Worm (Caenorhabditis elegans): ENCODE data around the gene rrp-1.
A peak's percentile ranks its signal among the peaks of the same experiment; 100 is the strongest.

Gene rrp-1

DNA sequence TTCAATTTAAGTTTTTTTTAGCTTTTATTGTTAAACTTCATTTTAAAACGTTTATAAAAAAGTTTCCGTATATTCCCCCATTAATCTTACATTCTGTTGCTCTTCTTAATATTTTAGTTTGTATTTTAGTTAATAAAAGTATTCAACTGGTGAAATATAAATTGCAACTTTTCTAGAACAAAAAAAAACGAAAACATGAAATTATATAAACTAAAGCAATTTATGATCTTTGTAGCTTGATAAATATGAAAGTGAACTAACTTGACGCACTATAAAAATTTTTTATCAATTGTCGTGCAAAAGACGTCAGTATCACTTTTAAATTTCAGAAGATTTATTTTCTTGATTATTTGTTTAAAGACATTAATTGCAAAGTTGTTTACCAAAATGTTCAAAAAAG lies 35.6 kb upstream of the rrp-1 start, which contains the start of gene F44D12.2:
Gene F44D12.2 (minus strand): TSS at position 101 of the 400 bp plus-strand sequence.
- TF ChIP-seq ceh-58 (GFP tag; IDR thresholded peaks at IDR 0.05) (no peak), ekl-4 (GFP tag; IDR thresholded peaks at IDR 0.05) (no peak), ceh-40 (GFP tag; IDR thresholded peaks at IDR 0.05) (no peak), lag-1 (GFP tag; IDR thresholded peaks at IDR 0.05) (no peak), lin-26 (GFP tag; IDR thresholded peaks at IDR 0.05) (no peak), egl-44 (GFP tag; IDR thresholded peaks at IDR 0.05) (no peak), pbrm-1 (GFP tag; IDR thresholded peaks at IDR 0.05) (no peak), attf-6 (GFP tag; IDR thresholded peaks at IDR 0.05) (no peak), him-1 (tag; optimal IDR thresholded peaks at IDR 0.05) (no peak), ceh-100 (GFP tag; IDR thresholded peaks at IDR 0.05) (no peak), F55B11.4 (tag; optimal IDR thresholded peaks at IDR 0.05; ENCODE audit: borderline replicate concordance, insufficient read depth) (no peak), bed-2 (GFP tag; IDR thresholded peaks at IDR 0.05) (no peak), nfya-1 (tag; optimal IDR thresholded peaks at IDR 0.05; ENCODE audit: borderline replicate concordance, insufficient read depth) (no peak), zfh-2 (GFP tag; conservative IDR thresholded peaks at IDR 0.05) (no peak), sptf-2 (GFP tag; optimal IDR thresholded peaks at IDR 0.05) (no peak), nhr-120 (GFP tag; IDR thresholded peaks at IDR 0.05) (no peak)

DNA sequence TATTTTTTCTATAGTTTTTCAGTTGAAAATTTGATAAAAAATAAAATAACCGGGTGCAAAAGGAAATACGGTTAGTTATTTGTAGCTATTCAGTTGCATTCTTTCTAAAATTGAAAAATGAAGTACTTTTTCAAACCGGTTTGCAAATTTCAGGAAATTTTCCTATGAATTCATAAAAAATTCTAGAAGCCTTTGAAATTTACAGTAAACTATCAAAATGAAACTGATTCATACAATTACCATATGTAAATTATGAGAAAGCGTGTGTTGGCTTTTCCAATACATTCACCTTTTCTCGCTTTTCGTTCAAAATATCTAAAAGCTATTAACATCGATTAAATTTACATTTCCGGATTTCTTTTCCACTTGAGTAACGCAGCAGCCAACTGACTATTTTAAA lies 34.9 kb upstream of the rrp-1 start, which contains the start of gene ent-7:
Gene ent-7 (plus strand): TSS at position 301 of the 400 bp plus-strand sequence.
- no peak for TF ChIP-seq somi-1 (GFP tag; optimal IDR thresholded peaks at IDR 0.05)
- TF ChIP-seq B0035.1 (tag; optimal IDR thresholded peaks at IDR 0.05) = no peak
- no peak for TF ChIP-seq Y56A3A.18 (GFP tag; IDR thresholded peaks at IDR 0.05)
- TF ChIP-seq egl-18 (GFP tag; IDR thresholded peaks at IDR 0.05) = no peak
- TF ChIP-seq aptf-2 (GFP tag; conservative IDR thresholded peaks at IDR 0.05) = no peak
- no peak for TF ChIP-seq snpc-4 (GFP tag; optimal IDR thresholded peaks at IDR 0.05)
- no peak for TF ChIP-seq snpc-4 (tag; optimal IDR thresholded peaks at IDR 0.05)
- no peak for TF ChIP-seq ceh-79 (tag; optimal IDR thresholded peaks at IDR 0.05)
- no peak for TF ChIP-seq let-607 (tag; optimal IDR thresholded peaks at IDR 0.05)
- TF ChIP-seq Y79H2A.3 (GFP tag; conservative IDR thresholded peaks at IDR 0.05) = no peak
- no peak for TF ChIP-seq madf-6 (GFP tag; IDR thresholded peaks at IDR 0.05)
- no peak for TF ChIP-seq attf-6 (GFP tag; IDR thresholded peaks at IDR 0.05)
- no peak for TF ChIP-seq snpc-1.1 (tag; optimal IDR thresholded peaks at IDR 0.05; ENCODE audit: insufficient read depth)
- no peak for TF ChIP-seq T26A5.8 (tag; optimal IDR thresholded peaks at IDR 0.05)
- no peak for TF ChIP-seq snpc-1.3 (tag; optimal IDR thresholded peaks at IDR 0.05; ENCODE audit: insufficient read depth)

- TF ChIP-seq egl-18 (GFP tag; IDR thresholded peaks at IDR 0.05) = no peak
- no peak for TF ChIP-seq tbp1 (GFP tag; optimal IDR thresholded peaks at IDR 0.05)
- TF ChIP-seq aptf-2 (GFP tag; conservative IDR thresholded peaks at IDR 0.05) = no peak
- TF ChIP-seq let-526 (GFP tag; IDR thresholded peaks at IDR 0.05) = no peak
- TF ChIP-seq madf-8 (GFP tag; conservative IDR thresholded peaks at IDR 0.05) = no peak
These were observed 27.5 kb upstream of the rrp-1 start, which contains the start of gene magu-4 for ce11 chrIV:10009536-10009935. Gene magu-4, plus strand, starts transcription at chrIV:10009753.

ce11 chrIV:10007758-10008157 lies 25.7 kb upstream of the rrp-1 start:
- TF ChIP-seq nhr-80 (tag; optimal IDR thresholded peaks at IDR 0.05) = peak; percentile 26
- no peak for TF ChIP-seq ama-1 (optimal IDR thresholded peaks at IDR 0.05)
- TF ChIP-seq ama-1 (GFP tag; optimal IDR thresholded peaks at IDR 0.05) = no peak
- no peak for TF ChIP-seq atf-7 (tag; optimal IDR thresholded peaks at IDR 0.05)
- TF ChIP-seq Y53G8AR.9 (GFP tag; conservative IDR thresholded peaks at IDR 0.05) = no peak
- peak; percentile 54; the same call in 1 of the 2 replicates for TF ChIP-seq hmg-1.2 (GFP tag; IDR thresholded peaks at IDR 0.05)
- TF ChIP-seq hlh-26 (GFP tag; conservative IDR thresholded peaks at IDR 0.05) = no peak
